Worm (Caenorhabditis elegans) whole organism, L2 larva: Measurements from ENCODE around the gene ric-7.

ENCODE experiments used
- C34F6.9 ChIP-seq: fragments of 150-350 bp; optimal IDR thresholded peaks from 2 replicates; lab custom pipeline; 2014; ENCODE audit warnings: missing biosample characterization, missing genetic modification characterization
- F13H6.1 ChIP-seq: sonication (generic microtip); optimal IDR thresholded peaks from 2 replicates; lab custom pipeline; 2016; ENCODE audit warnings: missing genetic modification characterization, missing compliant biosample characterization
- R02D3.7 ChIP-seq: fragments of 150-350 bp; optimal IDR thresholded peaks from 2 replicates; lab custom pipeline; 2014; ENCODE audit warnings: missing biosample characterization, missing genetic modification characterization
- Y55F3AM.14 ChIP-seq: fragments of 200-800 bp; sonication (Bioruptor generic); optimal IDR thresholded peaks from 2 replicates; lab custom pipeline; 2018; ENCODE audit warnings: mild to moderate bottlenecking, missing genetic modification characterization, missing compliant biosample characterization
- ZK546.5 ChIP-seq: sonication (generic microtip); optimal IDR thresholded peaks from 2 replicates; lab custom pipeline; 2017; ENCODE audit warnings: missing biosample characterization, missing genetic modification characterization
- alr-1 ChIP-seq: fragments of 150-350 bp; optimal IDR thresholded peaks from 2 replicates; lab custom pipeline; 2014; ENCODE audit warnings: missing biosample characterization, missing genetic modification characterization
- aly-2 ChIP-seq: fragments of 150-350 bp; optimal IDR thresholded peaks from 2 replicates; lab custom pipeline; 2014; ENCODE audit warnings: missing biosample characterization, missing genetic modification characterization
- ama-1 ChIP-seq: fragments of 150-350 bp; optimal IDR thresholded peaks from 2 replicates; lab custom pipeline; 2018; ENCODE audit warnings: inconsistent platforms
- blmp-1 ChIP-seq: sonication (generic microtip); optimal IDR thresholded peaks from 2 replicates; lab custom pipeline; 2017; ENCODE audit warnings: missing genetic modification characterization, mild to moderate bottlenecking, missing compliant biosample characterization, antibody characterized with exemption, moderate library complexity; ENCODE audit not compliant: insufficient read depth
- ceh-16 ChIP-seq: fragments of 150-350 bp; optimal IDR thresholded peaks from 2 replicates; lab custom pipeline; 2014; ENCODE audit warnings: missing biosample characterization, missing genetic modification characterization
- crh-2 ChIP-seq: sonication (generic microtip); optimal IDR thresholded peaks from 2 replicates; lab custom pipeline; 2017; ENCODE audit warnings: missing biosample characterization, missing genetic modification characterization
- dmd-4 ChIP-seq: sonication (generic microtip); optimal IDR thresholded peaks from 2 replicates; lab custom pipeline; 2017; ENCODE audit warnings: missing biosample characterization, missing genetic modification characterization
- egl-27 ChIP-seq: sonication (generic microtip); optimal IDR thresholded peaks from 3 replicates; lab custom pipeline; 2017; ENCODE audit warnings: missing biosample characterization, missing genetic modification reagents, missing genetic modification characterization
- elt-1 ChIP-seq: fragments of 150-350 bp; optimal IDR thresholded peaks from 2 replicates; lab custom pipeline; 2014; ENCODE audit warnings: missing biosample characterization, missing genetic modification characterization
- elt-3 ChIP-seq: sonication (generic microtip); optimal IDR thresholded peaks from 2 replicates; lab custom pipeline; 2017; ENCODE audit warnings: missing biosample characterization, missing genetic modification characterization
- fos-1 ChIP-seq: fragments of 150-350 bp; optimal IDR thresholded peaks from 2 replicates; lab custom pipeline; 2014; ENCODE audit warnings: missing biosample characterization, missing genetic modification characterization
- lin-11 ChIP-seq: fragments of 150-350 bp; sonication (generic microtip); optimal IDR thresholded peaks from 2 replicates; lab custom pipeline; 2014; ENCODE audit warnings: missing biosample characterization, missing genetic modification characterization, inconsistent platforms, mixed read lengths
- lin-13 ChIP-seq: fragments of 150-350 bp; optimal IDR thresholded peaks from 2 replicates; lab custom pipeline; 2014; ENCODE audit warnings: missing biosample characterization, missing genetic modification reagents, missing genetic modification characterization
- lsy-2 ChIP-seq, 2 experiments: fragments of 150-350 bp in 1 of 2; sonication (generic microtip) in 1 of 2; optimal IDR thresholded peaks; 2 replicates each; lab custom pipeline; 2014 to 2017; ENCODE audit warnings: missing biosample characterization in 2 of 2, missing genetic modification characterization in 2 of 2
- mab-5 ChIP-seq: fragments of 150-350 bp; optimal IDR thresholded peaks from 2 replicates; lab custom pipeline; 2014; ENCODE audit warnings: missing biosample characterization, missing genetic modification characterization
- mbf-1 ChIP-seq: sonication (generic microtip); optimal IDR thresholded peaks from 2 replicates; lab custom pipeline; 2017; ENCODE audit warnings: missing biosample characterization, missing genetic modification characterization
- mdl-1 ChIP-seq, 2 experiments: fragments of 150-350 bp in 1 of 2; sonication (generic microtip) in 1 of 2; optimal IDR thresholded peaks; 2 replicates each; lab custom pipeline; 2017; ENCODE audit warnings: missing biosample characterization in 2 of 2, missing genetic modification characterization in 2 of 2
- nhr-10 ChIP-seq: sonication (generic microtip); optimal IDR thresholded peaks from 2 replicates; lab custom pipeline; 2017; ENCODE audit warnings: missing biosample characterization, missing genetic modification characterization
- nhr-11 ChIP-seq: fragments of 150-350 bp; optimal IDR thresholded peaks from 2 replicates; lab custom pipeline; 2014; ENCODE audit warnings: missing biosample characterization, missing genetic modification characterization
- nhr-12 ChIP-seq: fragments of 150-350 bp; optimal IDR thresholded peaks from 2 replicates; lab custom pipeline; 2014; ENCODE audit warnings: missing biosample characterization, missing genetic modification characterization
- nhr-129 ChIP-seq: fragments of 150-350 bp; optimal IDR thresholded peaks from 2 replicates; lab custom pipeline; 2014; ENCODE audit warnings: missing biosample characterization, missing genetic modification characterization
- nhr-21 ChIP-seq: fragments of 150-350 bp; optimal IDR thresholded peaks from 2 replicates; lab custom pipeline; 2014; ENCODE audit warnings: missing biosample characterization, missing genetic modification characterization
- nhr-23 ChIP-seq: fragments of 150-350 bp; optimal IDR thresholded peaks from 2 replicates; lab custom pipeline; 2014; ENCODE audit warnings: missing biosample characterization, missing genetic modification reagents, missing genetic modification characterization
- nhr-237 ChIP-seq: fragments of 150-350 bp; optimal IDR thresholded peaks from 2 replicates; lab custom pipeline; 2014; ENCODE audit warnings: missing biosample characterization, missing genetic modification characterization
- nhr-25 ChIP-seq: fragments of 150-350 bp; sonication (generic microtip); optimal IDR thresholded peaks from 3 replicates; lab custom pipeline; 2014; ENCODE audit warnings: missing biosample characterization, missing genetic modification characterization
- nhr-6 ChIP-seq: fragments of 150-350 bp; optimal IDR thresholded peaks from 2 replicates; lab custom pipeline; 2014; ENCODE audit warnings: missing biosample characterization, missing genetic modification characterization
- nhr-77 ChIP-seq: fragments of 150-350 bp; optimal IDR thresholded peaks from 2 replicates; lab custom pipeline; 2014; ENCODE audit warnings: missing biosample characterization, missing genetic modification characterization
- peb-1 ChIP-seq: fragments of 150-350 bp; optimal IDR thresholded peaks from 2 replicates; lab custom pipeline; 2014; ENCODE audit warnings: missing biosample characterization, missing genetic modification characterization
- sem-4 ChIP-seq: fragments of 150-350 bp; optimal IDR thresholded peaks from 2 replicates; lab custom pipeline; 2014; ENCODE audit warnings: missing biosample characterization, missing genetic modification reagents, missing genetic modification characterization
- skn-1 ChIP-seq: sonication (generic microtip); optimal IDR thresholded peaks from 2 replicates; lab custom pipeline; 2017; ENCODE audit warnings: missing biosample characterization, missing genetic modification characterization
- sma-3 ChIP-seq: sonication (generic microtip); optimal IDR thresholded peaks from 2 replicates; lab custom pipeline; 2016; ENCODE audit warnings: missing genetic modification reagents, missing genetic modification characterization, missing compliant biosample characterization
- sma-9 ChIP-seq, 2 experiments: fragments of 150-350 bp in 1 of 2; sonication (generic microtip) in 1 of 2; optimal IDR thresholded peaks; 2 replicates each; lab custom pipeline; 2014 to 2016; ENCODE audit warnings: missing genetic modification characterization in 2 of 2, mild to moderate bottlenecking in 1 of 2, missing biosample characterization in 1 of 2, missing compliant biosample characterization in 1 of 2, missing genetic modification reagents in 1 of 2, moderate library complexity in 1 of 2
- snpc-4 ChIP-seq: fragments of 150-350 bp; optimal IDR thresholded peaks from 2 replicates; lab custom pipeline; 2014; ENCODE audit warnings: missing biosample characterization, missing genetic modification characterization
- unc-39 ChIP-seq: fragments of 150-350 bp; optimal IDR thresholded peaks from 2 replicates; lab custom pipeline; 2014; ENCODE audit warnings: missing biosample characterization, missing genetic modification characterization
- unc-55 ChIP-seq: fragments of 150-350 bp; sonication (generic microtip); optimal IDR thresholded peaks from 3 replicates; lab custom pipeline; 2014; ENCODE audit warnings: missing biosample characterization, missing genetic modification reagents, missing genetic modification characterization
- unc-62 ChIP-seq: fragments of 150-350 bp; optimal IDR thresholded peaks from 2 replicates; lab custom pipeline; 2014; ENCODE audit warnings: missing biosample characterization, missing genetic modification reagents, missing genetic modification characterization
- zag-1 ChIP-seq: fragments of 150-350 bp; optimal IDR thresholded peaks from 2 replicates; lab custom pipeline; 2014; ENCODE audit warnings: missing biosample characterization, missing genetic modification characterization
- ztf-1 ChIP-seq: fragments of 200-800 bp; sonication (Bioruptor generic); conservative IDR thresholded peaks from 2 replicates; pipeline ENCODE4 v1.3.6; 2022; ENCODE audit warnings: missing genetic modification characterization, missing compliant biosample characterization

The ric-7 gene

ce11 chrV:14008353-14008859 lies 2.7 kb upstream of the ric-7 start:
- TF ChIP-seq nhr-10 (tag; lab: Kevin White, UChicago) (no peak), nhr-129 (tag; lab: Kevin White, UChicago) (peak; percentile 64), skn-1 (tag; lab: Kevin White, UChicago) (no peak), nhr-21 (no peak), fos-1 (peak; percentile 22), ama-1 (peak; percentile 18), nhr-11 (tag; lab: Kevin White, UChicago) (no peak), peb-1 (tag; lab: Kevin White, UChicago) (no peak), sma-9 (GFP tag; optimal IDR thresholded peaks at IDR 0.05; lab: Kevin White, UChicago) (peak; percentile 16), sma-9 (tag; optimal IDR thresholded peaks at IDR 0.05; lab: Kevin White, UChicago) (no peak), sma-3 (GFP tag; lab: Kevin White, UChicago) (peak; percentile 19), crh-2 (tag; lab: Kevin White, UChicago) (peak; percentile 28), lsy-2 (tag; optimal IDR thresholded peaks at IDR 0.05; lab: Kevin White, UChicago) (peak in 1 of 2 experiments; percentile 45)

- TF ChIP-seq nhr-129 (tag; lab: Kevin White, UChicago), result peak; percentile 13
- no peak for TF ChIP-seq unc-62 (GFP tag; lab: Kevin White, UChicago)
- TF ChIP-seq unc-55 (GFP tag; lab: Kevin White, UChicago), result peak; percentile 85
- TF ChIP-seq C34F6.9 (tag; lab: Kevin White, UChicago), result peak; percentile 46
- TF ChIP-seq ama-1, result no peak
- no peak for TF ChIP-seq dmd-4 (tag; lab: Kevin White, UChicago)
- no peak for TF ChIP-seq ZK546.5 (tag; lab: Kevin White, UChicago)
- no peak for TF ChIP-seq elt-3 (tag; lab: Kevin White, UChicago)
- TF ChIP-seq sma-9 (GFP tag; optimal IDR thresholded peaks at IDR 0.05; lab: Kevin White, UChicago), result peak; percentile 8
- TF ChIP-seq sma-9 (tag; optimal IDR thresholded peaks at IDR 0.05; lab: Kevin White, UChicago), result no peak
- peak; percentile 5 for TF ChIP-seq lin-11 (tag; lab: Kevin White, UChicago)
- TF ChIP-seq lsy-2 (tag; optimal IDR thresholded peaks at IDR 0.05; lab: Kevin White, UChicago), result peak in 1 of 2 experiments; percentile 22
Observed at ce11 chrV:14006819-14007218, 1.1 kb upstream of the ric-7 start.

- TF ChIP-seq elt-1 (tag; lab: Kevin White, UChicago) (no peak), lsy-2 (tag; optimal IDR thresholded peaks at IDR 0.05; lab: Kevin White, UChicago) (peak in 1 of 2 experiments; percentile 16), nhr-129 (tag; lab: Kevin White, UChicago) (peak; percentile 30), R02D3.7 (tag; lab: Kevin White, UChicago) (no peak), nhr-23 (tag; lab: Kevin White, UChicago) (no peak), lin-11 (tag; lab: Kevin White, UChicago) (no peak), ztf-1 (GFP tag; lab: Robert Waterston, UW) (no peak), skn-1 (tag; lab: Kevin White, UChicago) (no peak), mdl-1 (tag; optimal IDR thresholded peaks at IDR 0.05; lab: Kevin White, UChicago) (no peak), Y55F3AM.14 (no peak), fos-1 (no peak), ceh-16 (tag; lab: Kevin White, UChicago) (no peak), mab-5 (tag; lab: Kevin White, UChicago) (no peak), unc-55 (GFP tag; lab: Kevin White, UChicago) (peak; percentile 5), zag-1 (tag; lab: Kevin White, UChicago) (no peak), ZK546.5 (tag; lab: Kevin White, UChicago) (no peak), lin-13 (GFP tag; lab: Kevin White, UChicago) (no peak), elt-3 (tag; lab: Kevin White, UChicago) (no peak), sma-9 (GFP tag; optimal IDR thresholded peaks at IDR 0.05; lab: Kevin White, UChicago) (peak; percentile 30), sma-9 (tag; optimal IDR thresholded peaks at IDR 0.05; lab: Kevin White, UChicago) (no peak), mbf-1 (no peak), sem-4 (peak; percentile 72), C34F6.9 (tag; lab: Kevin White, UChicago) (peak; percentile 56), sma-3 (GFP tag; lab: Kevin White, UChicago) (no peak), nhr-11 (tag; lab: Kevin White, UChicago) (no peak), F13H6.1 (tag; lab: Kevin White, UChicago) (no peak), nhr-10 (tag; lab: Kevin White, UChicago) (no peak), aly-2 (tag; lab: Kevin White, UChicago) (no peak), nhr-237 (tag; lab: Kevin White, UChicago) (no peak), blmp-1 (tag; lab: Kevin White, UChicago) (no peak), nhr-77 (no peak), nhr-6 (tag; lab: Kevin White, UChicago) (no peak), nhr-12 (tag; lab: Kevin White, UChicago) (no peak), alr-1 (tag; lab: Kevin White, UChicago) (no peak), snpc-4 (tag; lab: Kevin White, UChicago) (no peak), crh-2 (tag; lab: Kevin White, UChicago) (no peak), dmd-4 (tag; lab: Kevin White, UChicago) (no peak), nhr-25 (tag; lab: Kevin White, UChicago) (no peak), egl-27 (tag; lab: Kevin White, UChicago) (no peak), peb-1 (tag; lab: Kevin White, UChicago) (no peak), unc-39 (tag; lab: Kevin White, UChicago) (no peak), ama-1 (no peak)
- TF ChIP-seq, all 48 proteins: peak for 6
Observed at ce11 chrV:14004342-14004741, 1.4 kb downstream of the ric-7 start.
